Worm (Caenorhabditis elegans) whole organism, L1 larva: ENCODE measurements around the gene Y82E9BR.5.

Experiments used
- ceh-63 ChIP-seq: fragments of 200-800 bp; sonication (Bioruptor generic); optimal IDR thresholded peaks from 2 replicates; lab custom pipeline; 2018; ENCODE audit warnings: mild to moderate bottlenecking, missing genetic modification characterization, missing compliant biosample characterization
- egl-27 ChIP-seq, 2 experiments: fragments of 150-350 bp in 1 of 2; sonication (generic microtip); optimal IDR thresholded peaks; 3 replicates each; lab custom pipeline; 2017 to 2018; ENCODE audit warnings: missing biosample characterization in 2 of 2, missing genetic modification characterization in 2 of 2, missing genetic modification reagents in 2 of 2
- ets-5 ChIP-seq: fragments of 200-800 bp; sonication (Bioruptor generic); IDR thresholded peaks from 2 replicates; pipeline ENCODE4 v1.3.6; 2022; ENCODE audit warnings: missing genetic modification characterization, missing compliant biosample characterization
- fkh-10 ChIP-seq: sonication (generic microtip); optimal IDR thresholded peaks from 2 replicates; lab custom pipeline; 2017; ENCODE audit warnings: missing biosample characterization, missing genetic modification reagents, missing genetic modification characterization
- hlh-17 ChIP-seq: fragments of 200-800 bp; sonication (Bioruptor generic); optimal IDR thresholded peaks from 2 replicates; lab custom pipeline; 2018; ENCODE audit warnings: missing genetic modification characterization, mild to moderate bottlenecking, missing compliant biosample characterization, moderate library complexity, borderline replicate concordance
- lin-39 ChIP-seq: fragments of 150-350 bp; optimal IDR thresholded peaks from 2 replicates; lab custom pipeline; 2014; ENCODE audit warnings: missing biosample characterization, missing genetic modification reagents, missing genetic modification characterization
- nhr-11 ChIP-seq: fragments of 150-350 bp; optimal IDR thresholded peaks from 2 replicates; lab custom pipeline; 2014; ENCODE audit warnings: missing biosample characterization, missing genetic modification characterization
- xbp-1 ChIP-seq: sonication (generic microtip); optimal IDR thresholded peaks from 2 replicates; lab custom pipeline; 2016; ENCODE audit warnings: missing genetic modification characterization, missing compliant biosample characterization

- TF ChIP-seq egl-27 (tag; optimal IDR thresholded peaks at IDR 0.05; lab: Kevin White, UChicago) (no peak), nhr-11 (tag; lab: Kevin White, UChicago) (no peak), hlh-17 (GFP tag; lab: Kevin White, UChicago) (no peak), fkh-10 (GFP tag; lab: Kevin White, UChicago) (no peak), lin-39 (no peak), ets-5 (GFP tag; lab: Robert Waterston, UW) (no peak), xbp-1 (no peak), ceh-63 (GFP tag; lab: Kevin White, UChicago) (no peak)
These were observed 15.5 kb downstream of the Y82E9BR.5 start, which contains the start of gene pals-16 for ce11 chrIII:1399670-1400069.
